Worm (Caenorhabditis elegans) whole organism, L4 larva: ENCODE results near the gene lbp-4.

ENCODE experiments used
- D1046.2 ChIP-seq: fragments of 200-800 bp; sonication (Bioruptor generic); IDR thresholded peaks from 2 replicates; pipeline ENCODE4 v1.3.6; 2022; ENCODE audit warnings: missing genetic modification characterization, missing compliant biosample characterization
- F10B5.3 ChIP-seq: sonication (generic microtip); optimal IDR thresholded peaks from 2 replicates; lab custom pipeline; 2016; ENCODE audit warnings: mild to moderate bottlenecking, missing genetic modification characterization, missing compliant biosample characterization
- R02D3.7 ChIP-seq: fragments of 150-350 bp; sonication (generic microtip); optimal IDR thresholded peaks from 3 replicates; lab custom pipeline; 2014; ENCODE audit warnings: missing biosample characterization, missing genetic modification characterization
- T26A8.4 ChIP-seq: fragments of 200-800 bp; sonication (Bioruptor generic); IDR thresholded peaks from 2 replicates; pipeline ENCODE4 v1.3.6; 2022; ENCODE audit warnings: missing genetic modification characterization, missing compliant biosample characterization
- Y105C5A.15 ChIP-seq: fragments of 200-800 bp; sonication (Bioruptor generic); IDR thresholded peaks from 2 replicates; pipeline ENCODE4 v1.3.6; 2022; ENCODE audit warnings: missing genetic modification characterization, missing compliant biosample characterization
- Y75B8A.6 ChIP-seq: fragments of 200-800 bp; sonication (Bioruptor generic); IDR thresholded peaks from 2 replicates; pipeline ENCODE4 v1.3.6; 2022; ENCODE audit warnings: missing genetic modification reagents, missing genetic modification characterization, missing compliant biosample characterization
- aha-1 ChIP-seq: fragments of 150-350 bp; peaks from one replicate; lab custom pipeline; 2014; ENCODE audit warnings: missing biosample characterization, missing genetic modification characterization
- ama-1 ChIP-seq: fragments of 150-350 bp; optimal IDR thresholded peaks from 2 replicates; lab custom pipeline; 2014; ENCODE audit warnings: inconsistent platforms, mixed read lengths
- arid-1 ChIP-seq: fragments of 200-800 bp; sonication (Bioruptor generic); conservative IDR thresholded peaks from 2 replicates; pipeline ENCODE4 v1.3.6; 2022; ENCODE audit warnings: missing genetic modification reagents, missing genetic modification characterization, missing compliant biosample characterization
- ceh-20 ChIP-seq: fragments of 200-800 bp; sonication (Bioruptor generic); IDR thresholded peaks from 2 replicates; pipeline ENCODE4 v1.3.6; 2022; ENCODE audit warnings: missing genetic modification reagents, missing genetic modification characterization, missing compliant biosample characterization
- ceh-32 ChIP-seq: sonication (generic microtip); optimal IDR thresholded peaks from 2 replicates; lab custom pipeline; 2016; ENCODE audit warnings: mild to moderate bottlenecking, missing genetic modification characterization, missing compliant biosample characterization; ENCODE audit not compliant: poor library complexity
- ceh-44 ChIP-seq: fragments of 200-800 bp; sonication (Bioruptor generic); IDR thresholded peaks from 2 replicates; pipeline ENCODE4 v1.3.6; 2022; ENCODE audit warnings: missing genetic modification reagents, missing genetic modification characterization, missing compliant biosample characterization
- ceh-62 ChIP-seq: sonication (generic microtip); optimal IDR thresholded peaks from 2 replicates; lab custom pipeline; 2017; ENCODE audit warnings: missing biosample characterization, missing genetic modification characterization
- ces-1 ChIP-seq: fragments of 150-350 bp; sonication (generic microtip); optimal IDR thresholded peaks from 4 replicates; lab custom pipeline; 2014; ENCODE audit warnings: missing biosample characterization, missing genetic modification reagents, missing genetic modification characterization
- cey-2 ChIP-seq: sonication (generic microtip); optimal IDR thresholded peaks from 3 replicates; lab custom pipeline; 2017; ENCODE audit warnings: missing genetic modification characterization, mild to moderate bottlenecking, missing compliant biosample characterization, antibody characterized with exemption, borderline replicate concordance; ENCODE audit not compliant: insufficient read depth
- daf-12 ChIP-seq: fragments of 150-350 bp; optimal IDR thresholded peaks from 2 replicates; lab custom pipeline; 2014; ENCODE audit warnings: missing biosample characterization, missing genetic modification reagents, missing genetic modification characterization
- daf-16 ChIP-seq, 3 experiments: sonication (generic microtip); optimal IDR thresholded peaks; 2 replicates each; lab custom pipeline; 2016 to 2017; ENCODE audit warnings: missing genetic modification characterization in 3 of 3, missing genetic modification reagents in 3 of 3, mild to moderate bottlenecking in 2 of 3, missing compliant biosample characterization in 2 of 3, missing biosample characterization in 1 of 3, moderate library complexity in 1 of 3
- dmd-8 ChIP-seq: fragments of 200-800 bp; sonication (Bioruptor generic); IDR thresholded peaks from 2 replicates; pipeline ENCODE4 v1.3.6; 2022; ENCODE audit warnings: missing genetic modification characterization, missing compliant biosample characterization
- duxl-1 ChIP-seq: sonication (generic microtip); optimal IDR thresholded peaks from 2 replicates; lab custom pipeline; 2016; ENCODE audit warnings: mild to moderate bottlenecking, missing genetic modification characterization, moderate library complexity, missing compliant biosample characterization; ENCODE audit not compliant: poor library complexity
- egl-27 ChIP-seq: sonication (generic microtip); optimal IDR thresholded peaks from 3 replicates; lab custom pipeline; 2017; ENCODE audit warnings: missing biosample characterization, missing genetic modification reagents, missing genetic modification characterization
- hlh-11 ChIP-seq: fragments of 200-800 bp; sonication (Bioruptor generic); optimal IDR thresholded peaks from 2 replicates; lab custom pipeline; 2018; ENCODE audit warnings: mild to moderate bottlenecking, missing genetic modification characterization, missing compliant biosample characterization
- hmg-1.1 ChIP-seq: fragments of 200-800 bp; sonication (Bioruptor generic); IDR thresholded peaks from 2 replicates; pipeline ENCODE4 v1.3.6; 2022; ENCODE audit warnings: missing genetic modification reagents, missing genetic modification characterization, missing compliant biosample characterization
- jun-1 ChIP-seq: fragments of 150-350 bp; optimal IDR thresholded peaks from 2 replicates; lab custom pipeline; 2014; ENCODE audit warnings: missing biosample characterization, missing genetic modification reagents, missing genetic modification characterization
- lim-7 ChIP-seq: fragments of 200-800 bp; sonication (Bioruptor generic); IDR thresholded peaks from 2 replicates; pipeline ENCODE4 v1.3.6; 2022; ENCODE audit warnings: missing genetic modification characterization, missing compliant biosample characterization
- lin-1 ChIP-seq: fragments of 200-800 bp; sonication (Bioruptor generic); IDR thresholded peaks from 2 replicates; pipeline ENCODE4 v1.3.6; 2022; ENCODE audit warnings: missing genetic modification reagents, missing genetic modification characterization, missing compliant biosample characterization
- lin-15B ChIP-seq: fragments of 150-350 bp; sonication (generic microtip); optimal IDR thresholded peaks from 3 replicates; lab custom pipeline; 2014; ENCODE audit warnings: missing biosample characterization, missing genetic modification characterization
- lin-38 ChIP-seq: fragments of 200-800 bp; sonication (Bioruptor generic); IDR thresholded peaks from 2 replicates; pipeline ENCODE4 v1.3.6; 2022; ENCODE audit warnings: missing genetic modification reagents, missing genetic modification characterization, missing compliant biosample characterization
- lin-39 ChIP-seq: fragments of 150-350 bp; optimal IDR thresholded peaks from 2 replicates; lab custom pipeline; 2014; ENCODE audit warnings: missing biosample characterization, missing genetic modification reagents, missing genetic modification characterization
- lir-3 ChIP-seq: sonication (generic microtip); optimal IDR thresholded peaks from 2 replicates; lab custom pipeline; 2016; ENCODE audit warnings: mild to moderate bottlenecking, missing genetic modification characterization, missing compliant biosample characterization
- mdl-1 ChIP-seq, 2 experiments: fragments of 150-350 bp in 1 of 2; sonication (generic microtip) in 1 of 2; optimal IDR thresholded peaks; 2 replicates each; lab custom pipeline; 2014 to 2017; ENCODE audit warnings: missing biosample characterization in 2 of 2, missing genetic modification characterization in 2 of 2
- mes-2 ChIP-seq: sonication (generic microtip); optimal IDR thresholded peaks from 2 replicates; lab custom pipeline; 2016; ENCODE audit warnings: missing genotype, mild to moderate bottlenecking, missing genetic modification characterization, missing compliant biosample characterization; ENCODE audit not compliant: poor library complexity, severe bottlenecking
- mxl-2 ChIP-seq: fragments of 200-800 bp; sonication (Bioruptor generic); conservative IDR thresholded peaks from 2 replicates; pipeline ENCODE4 v1.3.6; 2022; ENCODE audit warnings: missing genetic modification reagents, missing genetic modification characterization, missing compliant biosample characterization
- nhr-237 ChIP-seq: sonication (generic microtip); optimal IDR thresholded peaks from 2 replicates; lab custom pipeline; 2017; ENCODE audit warnings: missing biosample characterization, missing genetic modification characterization
- nhr-28 ChIP-seq: fragments of 150-350 bp; optimal IDR thresholded peaks from 2 replicates; lab custom pipeline; 2014; ENCODE audit warnings: missing biosample characterization, missing genetic modification characterization
- nhr-41 ChIP-seq: fragments of 200-800 bp; sonication (Bioruptor generic); IDR thresholded peaks from 2 replicates; pipeline ENCODE4 v1.3.6; 2022; ENCODE audit warnings: missing genetic modification reagents, missing genetic modification characterization, missing compliant biosample characterization
- nhr-42 ChIP-seq: fragments of 200-800 bp; sonication (Bioruptor generic); IDR thresholded peaks from 2 replicates; pipeline ENCODE4 v1.3.6; 2022; ENCODE audit warnings: missing genetic modification characterization, missing compliant biosample characterization
- pha-4 ChIP-seq, 2 experiments: fragments of 150-350 bp in 1 of 2; fragments of 200-800 bp in 1 of 2; sonication (Bioruptor generic) in 1 of 2; IDR thresholded peaks in 1 of 2; optimal IDR thresholded peaks in 1 of 2; 2 replicates each; pipeline versions ENCODE4 v1.3.6 to Lab custom; 2014 to 2022; ENCODE audit warnings: missing genetic modification characterization in 2 of 2, missing genetic modification reagents in 2 of 2, missing biosample characterization in 1 of 2, missing compliant biosample characterization in 1 of 2
- php-3 ChIP-seq: fragments of 200-800 bp; sonication (Bioruptor generic); IDR thresholded peaks from 2 replicates; pipeline ENCODE4 v1.3.6; 2022; ENCODE audit warnings: missing genetic modification reagents, missing genetic modification characterization, missing compliant biosample characterization
- pqm-1 ChIP-seq: sonication (generic microtip); optimal IDR thresholded peaks from 2 replicates; lab custom pipeline; 2017; ENCODE audit warnings: missing biosample characterization, missing genetic modification characterization
- skn-1 ChIP-seq: fragments of 150-350 bp; optimal IDR thresholded peaks from 2 replicates; lab custom pipeline; 2014; ENCODE audit warnings: missing biosample characterization, missing genetic modification characterization
- snpc-1.2 ChIP-seq: fragments of 200-800 bp; sonication (Bioruptor generic); IDR thresholded peaks from 2 replicates; pipeline ENCODE4 v1.3.6; 2022; ENCODE audit warnings: missing genetic modification reagents, missing genetic modification characterization, missing compliant biosample characterization
- spr-1 ChIP-seq: sonication (generic microtip); optimal IDR thresholded peaks from 2 replicates; lab custom pipeline; 2016; ENCODE audit warnings: mild to moderate bottlenecking, missing genetic modification characterization, missing compliant biosample characterization
- spr-3 ChIP-seq: fragments of 200-800 bp; sonication (Bioruptor generic); optimal IDR thresholded peaks from 2 replicates; lab custom pipeline; 2018; ENCODE audit warnings: mild to moderate bottlenecking, missing genetic modification characterization, missing compliant biosample characterization
- tag-97 ChIP-seq: fragments of 200-800 bp; sonication (Bioruptor generic); IDR thresholded peaks from 2 replicates; pipeline ENCODE4 v1.3.6; 2022; ENCODE audit warnings: missing genetic modification characterization, missing compliant biosample characterization
- unc-62 ChIP-seq, 3 experiments: fragments of 150-350 bp in 1 of 3; sonication (generic microtip); optimal IDR thresholded peaks in 2 of 3; peaks in 1 of 3; 1 replicate in 1 of 3; 2 replicates in 2 of 3; lab custom pipeline; 2014 to 2017; ENCODE audit warnings: missing biosample characterization in 3 of 3, missing genetic modification characterization in 3 of 3, missing genetic modification reagents in 3 of 3, missing genotype in 1 of 3
- vab-7 ChIP-seq: fragments of 200-800 bp; sonication (Bioruptor generic); IDR thresholded peaks from 2 replicates; pipeline ENCODE4 v1.3.6; 2022; ENCODE audit warnings: missing genetic modification reagents, missing genetic modification characterization, missing compliant biosample characterization
- zfp-2 ChIP-seq: sonication (generic microtip); optimal IDR thresholded peaks from 2 replicates; lab custom pipeline; 2016; ENCODE audit warnings: mild to moderate bottlenecking, missing genetic modification characterization, missing compliant biosample characterization
- zip-11 ChIP-seq: fragments of 200-800 bp; sonication (Bioruptor generic); IDR thresholded peaks from 2 replicates; pipeline ENCODE4 v1.3.6; 2022; ENCODE audit warnings: missing genetic modification characterization, missing compliant biosample characterization
- ztf-7 ChIP-seq: fragments of 150-350 bp; optimal IDR thresholded peaks from 2 replicates; lab custom pipeline; 2014; ENCODE audit warnings: missing biosample characterization, missing genetic modification characterization

The lbp-4 gene

DNA sequence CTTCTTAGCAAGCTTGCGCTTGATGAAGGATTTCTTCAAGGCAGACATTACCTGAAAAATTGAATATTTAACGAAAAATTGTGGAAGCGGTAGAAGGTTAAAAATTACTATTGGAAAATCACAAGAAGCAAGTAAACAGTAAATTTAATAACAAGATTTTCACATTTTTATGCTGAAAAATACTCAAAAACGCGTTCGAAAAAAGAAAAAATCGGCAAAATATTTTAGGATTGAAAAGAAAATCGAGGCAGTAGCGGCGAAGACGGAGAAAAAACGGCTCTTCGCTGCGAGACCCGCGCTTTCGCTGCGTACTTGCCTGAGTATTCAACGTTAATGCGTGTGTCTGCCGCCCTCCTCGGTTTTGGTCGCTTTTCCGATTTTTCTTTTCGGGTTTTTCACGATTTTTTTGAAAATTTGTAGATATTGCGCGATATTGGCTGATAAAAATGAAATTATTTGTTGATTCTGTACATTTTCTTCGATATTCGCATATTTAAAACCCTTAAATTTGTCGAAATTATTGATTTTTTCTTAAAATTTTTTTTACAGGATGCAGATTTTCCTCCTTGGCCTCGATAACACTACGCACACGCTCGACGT lies 44.2 kb upstream of the lbp-4 start, which contains the start of the genes rpl-39 and rps-30 (continued):
- TF ChIP-seq D1046.2 (GFP tag; lab: Robert Waterston, UW) = no peak
- no peak for TF ChIP-seq snpc-1.2 (GFP tag; lab: Robert Waterston, UW)
- no peak for TF ChIP-seq ceh-62 (tag; lab: Kevin White, UChicago)
- no peak for TF ChIP-seq egl-27 (tag; lab: Kevin White, UChicago)
- TF ChIP-seq jun-1 = peak; percentile 4
- no peak for TF ChIP-seq ceh-44
- no peak for TF ChIP-seq zip-11 (GFP tag; lab: Robert Waterston, UW)
- TF ChIP-seq dmd-8 (GFP tag; lab: Robert Waterston, UW) = no peak
- no peak for TF ChIP-seq mxl-2 (GFP tag; lab: Robert Waterston, UW)
- no peak for TF ChIP-seq Y75B8A.6 (GFP tag; lab: Robert Waterston, UW)
- no peak for TF ChIP-seq lim-7
- peak; percentile 83 for TF ChIP-seq hlh-11 (tag; lab: Kevin White, UChicago)
- peak; percentile 74; the same call in 1 of the 2 replicates for TF ChIP-seq nhr-42 (GFP tag; lab: Robert Waterston, UW)
- TF ChIP-seq pqm-1 (tag; lab: Kevin White, UChicago) = peak; percentile 11
- TF ChIP-seq lin-1 (GFP tag; lab: Robert Waterston, UW) = no peak
- TF ChIP-seq mdl-1 (tag; optimal IDR thresholded peaks at IDR 0.05; lab: Kevin White, UChicago) = peak in 1 of 2 experiments; percentile 58
- 0 out of 2 replicates have a peak, but pooled peaks have one; percentile 48 for TF ChIP-seq vab-7 (GFP tag; lab: Robert Waterston, UW)
- TF ChIP-seq T26A8.4 (GFP tag; lab: Robert Waterston, UW) = no peak
- no peak for TF ChIP-seq skn-1 (tag; lab: Kevin White, UChicago)
- peak; percentile 48 for TF ChIP-seq aha-1 (tag; lab: Kevin White, UChicago)
- no peak for TF ChIP-seq nhr-237 (tag; lab: Kevin White, UChicago)
- no peak for TF ChIP-seq php-3 (GFP tag; lab: Robert Waterston, UW)
- TF ChIP-seq ama-1 (lab: Kevin White, UChicago) = peak; percentile 40
- TF ChIP-seq ceh-20 = peak; percentile 80
- peak; percentile 23 for TF ChIP-seq duxl-1 (tag; lab: Kevin White, UChicago)
- TF ChIP-seq lin-15B (tag; lab: Kevin White, UChicago) = no peak
- no peak for TF ChIP-seq unc-62 (GFP tag; optimal IDR thresholded peaks at IDR 0.05 in 1 of 2; lab: Kevin White, UChicago)
- TF ChIP-seq unc-62 (tag; optimal IDR thresholded peaks at IDR 0.05; lab: Kevin White, UChicago) = no peak
- no peak for TF ChIP-seq daf-16 (GFP tag; optimal IDR thresholded peaks at IDR 0.05; lab: Kevin White, UChicago)
- TF ChIP-seq daf-16 (tag; optimal IDR thresholded peaks at IDR 0.05; lab: Kevin White, UChicago) = no peak
- no peak for TF ChIP-seq zfp-2 (tag; lab: Kevin White, UChicago)
- TF ChIP-seq ceh-32 (tag; lab: Kevin White, UChicago) = no peak
- 0 out of 2 replicates have a peak, but pooled peaks have one; percentile 26 for TF ChIP-seq arid-1 (GFP tag; lab: Robert Waterston, UW)
- no peak for TF ChIP-seq spr-3
- peak; percentile 80 for TF ChIP-seq lin-38
- TF ChIP-seq hmg-1.1 (GFP tag; lab: Robert Waterston, UW) = peak; percentile 81
- TF ChIP-seq nhr-28 (tag; lab: Kevin White, UChicago) = peak; percentile 81
- TF ChIP-seq nhr-41 (GFP tag; lab: Robert Waterston, UW) = no peak
- peak; percentile 69 for TF ChIP-seq spr-1
- TF ChIP-seq ztf-7 (tag; lab: Kevin White, UChicago) = peak; percentile 20
- peak; percentile 87 for TF ChIP-seq mes-2
- TF ChIP-seq Y105C5A.15 (GFP tag; lab: Robert Waterston, UW) = no peak
- peak; percentile 44 for TF ChIP-seq R02D3.7 (tag; lab: Kevin White, UChicago)
- no peak for TF ChIP-seq ces-1 (GFP tag; lab: Kevin White, UChicago)
- TF ChIP-seq F10B5.3 = no peak
- TF ChIP-seq lir-3 (tag; lab: Kevin White, UChicago) = no peak
- TF ChIP-seq daf-12 (tag; lab: Kevin White, UChicago) = no peak
- TF ChIP-seq pha-4 (GFP tag; IDR thresholded peaks at IDR 0.05; lab: Robert Waterston, UW) = 0 out of 2 replicates have a peak, but pooled peaks have one; percentile 38
- peak; percentile 1 for TF ChIP-seq pha-4 (tag; optimal IDR thresholded peaks at IDR 0.05; lab: Kevin White, UChicago)
- TF ChIP-seq lin-39 = no peak
- TF ChIP-seq cey-2 (tag; lab: Kevin White, UChicago) = no peak
- no peak for TF ChIP-seq tag-97 (GFP tag; lab: Robert Waterston, UW)
